Fruit fly (Drosophila melanogaster): Measurements from ENCODE around the gene Wbp2.

DNA sequence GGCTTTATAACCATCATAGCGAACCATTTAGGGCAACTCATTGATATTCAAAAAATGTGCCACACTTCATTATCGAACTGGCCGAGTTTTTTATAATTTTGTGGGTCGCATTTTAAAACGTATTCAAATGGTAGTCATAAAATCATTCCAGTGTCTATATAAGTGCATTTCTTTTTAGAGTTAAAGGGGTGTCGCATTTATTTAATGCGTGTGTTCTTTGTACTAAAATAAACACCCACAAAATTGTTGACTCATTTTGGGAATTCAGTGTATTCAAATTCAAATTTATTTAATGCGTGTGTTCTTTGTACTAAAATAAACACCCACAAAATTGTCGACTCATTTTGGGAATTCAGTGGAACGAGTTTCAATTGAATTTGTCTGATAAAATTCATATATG, 19.5 kb upstream of the Wbp2 start:
- TF ChIP-seq br (GFP tag; optimal IDR thresholded peaks at IDR 0.05), result no peak
- no peak for TF ChIP-seq pan (optimal IDR thresholded peaks at IDR 0.05)
- no peak for TF ChIP-seq jim (GFP tag; optimal IDR thresholded peaks at IDR 0.05)
- TF ChIP-seq Myc (optimal IDR thresholded peaks at IDR 0.05), result no peak
- TF ChIP-seq Mio (GFP tag; optimal IDR thresholded peaks at IDR 0.05), result no peak
- no peak for TF ChIP-seq OdsH (GFP tag; optimal IDR thresholded peaks at IDR 0.05)
- TF ChIP-seq psq (GFP tag; optimal IDR thresholded peaks at IDR 0.05), result no peak
- TF ChIP-seq h (GFP tag; optimal IDR thresholded peaks at IDR 0.05), result no peak
- no peak for TF ChIP-seq tai (GFP tag; optimal IDR thresholded peaks at IDR 0.05)
- no peak for TF ChIP-seq fru (GFP tag; optimal IDR thresholded peaks at IDR 0.05)
- TF ChIP-seq usp (GFP tag; optimal IDR thresholded peaks at IDR 0.05), result no peak

Measured in whole organism, wandering third instar larva.